Worm (Caenorhabditis elegans): Measurements from ENCODE around the gene C42D4.13.

ce11 chrIV:7173489-7173888 is 14.4 kb downstream of the C42D4.13 start, which contains the start of gene str-1:
- TF ChIP-seq klf-2 (GFP tag; conservative IDR thresholded peaks at IDR 0.05) (no peak), flt-1 (GFP tag; IDR thresholded peaks at IDR 0.05) (no peak), T22C8.4 (GFP tag; IDR thresholded peaks at IDR 0.05) (no peak), ztf-29 (GFP tag; IDR thresholded peaks at IDR 0.05) (no peak), med-1 (GFP tag; optimal IDR thresholded peaks at IDR 0.05; ENCODE audit: insufficient read depth) (no peak), tab-1 (GFP tag; IDR thresholded peaks at IDR 0.05) (no peak), cog-1 (tag; optimal IDR thresholded peaks at IDR 0.05) (no peak)
